Worm (Caenorhabditis elegans) whole organism, L4/young adult: ENCODE results near the gene F25G6.9.
A peak's percentile ranks its signal among the peaks of the same experiment; 100 is the strongest.

ENCODE experiments used
- W03F9.2 ChIP-seq: fragments of 150-350 bp; optimal IDR thresholded peaks from 2 replicates; lab custom pipeline; 2014; ENCODE audit warnings: missing biosample characterization, missing genetic modification characterization
- him-1 ChIP-seq: sonication (generic microtip); optimal IDR thresholded peaks from 2 replicates; lab custom pipeline; 2016; ENCODE audit warnings: missing genotype, missing genetic modification reagents, missing genetic modification characterization, missing compliant biosample characterization

ce11 chrV:8606099-8606696, 36.4 kb upstream of the F25G6.9 start, which contains the start of gene vps-60:
- TF ChIP-seq W03F9.2 (peak; percentile 94), him-1 (tag; lab: Kevin White, UChicago) (peak; percentile 81)
